Fruit fly (Drosophila melanogaster): ENCODE results near the gene CG17470.

dm6 chr2L:20634215-20634614, 8.8 kb downstream of the CG17470 start, which contains the start of gene CG17472:
- TF ChIP-seq CG8478 (optimal IDR thresholded peaks at IDR 0.05) (no peak), CTCF (optimal IDR thresholded peaks at IDR 0.05) (no peak)

Data from S2 (cell line).